Worm (Caenorhabditis elegans) whole organism, L4 larva: ENCODE data around the gene K12H6.6.

ENCODE experiments used
- F10B5.3 ChIP-seq: sonication (generic microtip); optimal IDR thresholded peaks from 2 replicates; lab custom pipeline; 2016; ENCODE audit warnings: mild to moderate bottlenecking, missing genetic modification characterization, missing compliant biosample characterization
- F49E8.2 ChIP-seq: sonication (generic microtip); optimal IDR thresholded peaks from 2 replicates; lab custom pipeline; 2016; ENCODE audit warnings: missing compliant biosample characterization, mild to moderate bottlenecking, missing genetic modification characterization, borderline replicate concordance
- T20F7.1 ChIP-seq: fragments of 200-800 bp; sonication (Bioruptor generic); optimal IDR thresholded peaks from 2 replicates; lab custom pipeline; 2018; ENCODE audit warnings: mild to moderate bottlenecking, missing genetic modification characterization, missing compliant biosample characterization
- T26A8.4 ChIP-seq: fragments of 200-800 bp; sonication (Bioruptor generic); IDR thresholded peaks from 2 replicates; pipeline ENCODE4 v1.3.6; 2022; ENCODE audit warnings: missing genetic modification characterization, missing compliant biosample characterization
- Y5F2A.4 ChIP-seq: fragments of 200-800 bp; sonication (Bioruptor generic); optimal IDR thresholded peaks from 2 replicates; lab custom pipeline; 2018; ENCODE audit warnings: mild to moderate bottlenecking, missing genetic modification characterization, missing compliant biosample characterization
- ZK546.5 ChIP-seq, 2 experiments: sonication (generic microtip); optimal IDR thresholded peaks; 2 replicates each; lab custom pipeline; 2017; ENCODE audit warnings: missing biosample characterization in 2 of 2, missing genetic modification characterization in 2 of 2
- aha-1 ChIP-seq: fragments of 150-350 bp; peaks from one replicate; lab custom pipeline; 2014; ENCODE audit warnings: missing biosample characterization, missing genetic modification characterization
- attf-4 ChIP-seq: sonication (generic microtip); optimal IDR thresholded peaks from 3 replicates; lab custom pipeline; 2017; ENCODE audit warnings: missing biosample characterization, missing genetic modification characterization
- ceh-44 ChIP-seq: fragments of 200-800 bp; sonication (Bioruptor generic); IDR thresholded peaks from 2 replicates; pipeline ENCODE4 v1.3.6; 2022; ENCODE audit warnings: missing genetic modification reagents, missing genetic modification characterization, missing compliant biosample characterization
- ceh-62 ChIP-seq: sonication (generic microtip); optimal IDR thresholded peaks from 2 replicates; lab custom pipeline; 2017; ENCODE audit warnings: missing biosample characterization, missing genetic modification characterization
- ceh-82 ChIP-seq: sonication (generic microtip); optimal IDR thresholded peaks from 2 replicates; lab custom pipeline; 2017; ENCODE audit warnings: missing biosample characterization, missing genetic modification characterization
- cey-2 ChIP-seq: sonication (generic microtip); optimal IDR thresholded peaks from 3 replicates; lab custom pipeline; 2017; ENCODE audit warnings: missing genetic modification characterization, mild to moderate bottlenecking, missing compliant biosample characterization, antibody characterized with exemption, borderline replicate concordance; ENCODE audit not compliant: insufficient read depth
- ctbp-1 ChIP-seq: fragments of 200-800 bp; sonication (Bioruptor generic); IDR thresholded peaks from 2 replicates; pipeline ENCODE4 v1.3.6; 2022; ENCODE audit warnings: missing genetic modification reagents, missing genetic modification characterization, missing compliant biosample characterization
- daf-8 ChIP-seq: fragments of 200-800 bp; sonication (Bioruptor generic); IDR thresholded peaks from 2 replicates; pipeline ENCODE4 v1.3.6; 2022; ENCODE audit warnings: missing genetic modification characterization, missing compliant biosample characterization
- dmd-8 ChIP-seq: fragments of 200-800 bp; sonication (Bioruptor generic); IDR thresholded peaks from 2 replicates; pipeline ENCODE4 v1.3.6; 2022; ENCODE audit warnings: missing genetic modification characterization, missing compliant biosample characterization
- dmd-9 ChIP-seq: fragments of 200-800 bp; sonication (Bioruptor generic); IDR thresholded peaks from 2 replicates; pipeline ENCODE4 v1.3.6; 2022; ENCODE audit warnings: missing genetic modification reagents, missing genetic modification characterization, missing compliant biosample characterization
- duxl-1 ChIP-seq: sonication (generic microtip); optimal IDR thresholded peaks from 2 replicates; lab custom pipeline; 2016; ENCODE audit warnings: mild to moderate bottlenecking, missing genetic modification characterization, moderate library complexity, missing compliant biosample characterization; ENCODE audit not compliant: poor library complexity
- egl-43 ChIP-seq: fragments of 200-800 bp; sonication (Bioruptor generic); IDR thresholded peaks from 2 replicates; pipeline ENCODE4 v1.3.6; 2022; ENCODE audit warnings: missing genetic modification reagents, missing genetic modification characterization, missing compliant biosample characterization
- fos-1 ChIP-seq: fragments of 150-350 bp; optimal IDR thresholded peaks from 2 replicates; lab custom pipeline; 2014; ENCODE audit warnings: missing biosample characterization, missing genetic modification characterization
- gei-8 ChIP-seq: fragments of 200-800 bp; sonication (Bioruptor generic); optimal IDR thresholded peaks from 2 replicates; lab custom pipeline; 2018; ENCODE audit warnings: mild to moderate bottlenecking, missing genetic modification characterization, missing compliant biosample characterization
- hif-1 ChIP-seq, 2 experiments: sonication (generic microtip); optimal IDR thresholded peaks; 2 replicates each; lab custom pipeline; 2016 to 2017; ENCODE audit warnings: missing compliant biosample characterization in 2 of 2, missing genetic modification characterization in 2 of 2, missing genetic modification reagents in 2 of 2, missing genotype in 2 of 2, mild to moderate bottlenecking in 1 of 2
- hlh-30 ChIP-seq: sonication (generic microtip); optimal IDR thresholded peaks from 2 replicates; lab custom pipeline; 2017; ENCODE audit warnings: antibody characterized with exemption, mild to moderate bottlenecking, missing genetic modification characterization, missing compliant biosample characterization; ENCODE audit not compliant: insufficient read depth
- jun-1 ChIP-seq: fragments of 150-350 bp; optimal IDR thresholded peaks from 2 replicates; lab custom pipeline; 2014; ENCODE audit warnings: missing biosample characterization, missing genetic modification reagents, missing genetic modification characterization
- lin-15B ChIP-seq: fragments of 150-350 bp; sonication (generic microtip); optimal IDR thresholded peaks from 3 replicates; lab custom pipeline; 2014; ENCODE audit warnings: missing biosample characterization, missing genetic modification characterization
- lin-39 ChIP-seq: fragments of 150-350 bp; optimal IDR thresholded peaks from 2 replicates; lab custom pipeline; 2014; ENCODE audit warnings: missing biosample characterization, missing genetic modification reagents, missing genetic modification characterization
- lir-3 ChIP-seq: sonication (generic microtip); optimal IDR thresholded peaks from 2 replicates; lab custom pipeline; 2016; ENCODE audit warnings: mild to moderate bottlenecking, missing genetic modification characterization, missing compliant biosample characterization
- madf-9 ChIP-seq: fragments of 200-800 bp; sonication (Bioruptor generic); conservative IDR thresholded peaks from 2 replicates; pipeline ENCODE4 v1.3.6; 2022; ENCODE audit warnings: missing genetic modification reagents, missing genetic modification characterization, missing compliant biosample characterization
- nhr-10 ChIP-seq: fragments of 150-350 bp; optimal IDR thresholded peaks from 2 replicates; lab custom pipeline; 2014; ENCODE audit warnings: missing biosample characterization, missing genetic modification characterization
- nhr-102 ChIP-seq: sonication (generic microtip); optimal IDR thresholded peaks from 2 replicates; lab custom pipeline; 2016; ENCODE audit warnings: mild to moderate bottlenecking, missing genetic modification characterization, moderate library complexity, missing compliant biosample characterization
- nhr-111 ChIP-seq: fragments of 200-800 bp; sonication (Bioruptor generic); optimal IDR thresholded peaks from 2 replicates; lab custom pipeline; 2018; ENCODE audit warnings: mild to moderate bottlenecking, missing genetic modification characterization, missing compliant biosample characterization
- nhr-237 ChIP-seq: sonication (generic microtip); optimal IDR thresholded peaks from 2 replicates; lab custom pipeline; 2017; ENCODE audit warnings: missing biosample characterization, missing genetic modification characterization
- nhr-28 ChIP-seq: fragments of 150-350 bp; optimal IDR thresholded peaks from 2 replicates; lab custom pipeline; 2014; ENCODE audit warnings: missing biosample characterization, missing genetic modification characterization
- nhr-48 ChIP-seq: sonication (generic microtip); optimal IDR thresholded peaks from 2 replicates; lab custom pipeline; 2016; ENCODE audit warnings: mild to moderate bottlenecking, missing genetic modification characterization, missing compliant biosample characterization
- nhr-6 ChIP-seq: fragments of 150-350 bp; optimal IDR thresholded peaks from 2 replicates; lab custom pipeline; 2014; ENCODE audit warnings: missing biosample characterization, missing genetic modification characterization
- nhr-77 ChIP-seq: fragments of 150-350 bp; optimal IDR thresholded peaks from 2 replicates; lab custom pipeline; 2014; ENCODE audit warnings: missing biosample characterization, missing genetic modification characterization
- pqm-1 ChIP-seq: sonication (generic microtip); optimal IDR thresholded peaks from 2 replicates; lab custom pipeline; 2017; ENCODE audit warnings: missing biosample characterization, missing genetic modification characterization
- rbr-2 ChIP-seq: sonication (generic microtip); optimal IDR thresholded peaks from 2 replicates; lab custom pipeline; 2016; ENCODE audit warnings: missing genotype, missing genetic modification characterization, missing compliant biosample characterization
- saeg-2 ChIP-seq: fragments of 200-800 bp; sonication (Bioruptor generic); IDR thresholded peaks from 2 replicates; pipeline ENCODE4 v1.3.6; 2022; ENCODE audit warnings: missing genetic modification reagents, missing genetic modification characterization, missing compliant biosample characterization
- sdz-12 ChIP-seq: fragments of 200-800 bp; sonication (Bioruptor generic); optimal IDR thresholded peaks from 2 replicates; lab custom pipeline; 2018; ENCODE audit warnings: mild to moderate bottlenecking, missing genetic modification characterization, missing compliant biosample characterization
- set-16 ChIP-seq: fragments of 200-800 bp; sonication (Bioruptor generic); IDR thresholded peaks from 2 replicates; pipeline ENCODE4 v1.3.6; 2022; ENCODE audit warnings: missing genetic modification reagents, missing genetic modification characterization, missing compliant biosample characterization
- snpc-1.2 ChIP-seq: fragments of 200-800 bp; sonication (Bioruptor generic); IDR thresholded peaks from 2 replicates; pipeline ENCODE4 v1.3.6; 2022; ENCODE audit warnings: missing genetic modification reagents, missing genetic modification characterization, missing compliant biosample characterization
- snpc-4 ChIP-seq: fragments of 150-350 bp; optimal IDR thresholded peaks from 2 replicates; lab custom pipeline; 2014; ENCODE audit warnings: missing biosample characterization, missing genetic modification characterization
- tag-97 ChIP-seq: fragments of 200-800 bp; sonication (Bioruptor generic); IDR thresholded peaks from 2 replicates; pipeline ENCODE4 v1.3.6; 2022; ENCODE audit warnings: missing genetic modification characterization, missing compliant biosample characterization
- tra-1 ChIP-seq: fragments of 200-800 bp; sonication (Bioruptor generic); IDR thresholded peaks from 2 replicates; pipeline ENCODE4 v1.3.6; 2022; ENCODE audit warnings: missing genetic modification reagents, missing genetic modification characterization, missing compliant biosample characterization
- unc-39 ChIP-seq: sonication (generic microtip); optimal IDR thresholded peaks from 2 replicates; lab custom pipeline; 2017; ENCODE audit warnings: missing biosample characterization, missing genetic modification characterization
- zip-11 ChIP-seq: fragments of 200-800 bp; sonication (Bioruptor generic); IDR thresholded peaks from 2 replicates; pipeline ENCODE4 v1.3.6; 2022; ENCODE audit warnings: missing genetic modification characterization, missing compliant biosample characterization
- ztf-11 ChIP-seq: fragments of 150-350 bp; optimal IDR thresholded peaks from 2 replicates; lab custom pipeline; 2014; ENCODE audit warnings: missing biosample characterization, missing genetic modification characterization

Gene K12H6.6

ce11 chrII:2861385-2862099, 30.5 kb upstream of the K12H6.6 start (continued):
- TF ChIP-seq zip-11 (GFP tag; lab: Robert Waterston, UW) (no peak), hif-1 (tag; optimal IDR thresholded peaks at IDR 0.05; lab: Kevin White, UChicago) (no peak), T20F7.1 (GFP tag; lab: Kevin White, UChicago) (no peak), fos-1 (tag; lab: Kevin White, UChicago) (no peak), jun-1 (no peak), madf-9 (GFP tag; lab: Robert Waterston, UW) (no peak), egl-43 (GFP tag; lab: Robert Waterston, UW) (peak; percentile 85), nhr-111 (GFP tag; lab: Kevin White, UChicago) (no peak), snpc-1.2 (peak; percentile 30; the same call in 1 of the 2 replicates), ceh-62 (tag; lab: Kevin White, UChicago) (no peak)

DNA sequence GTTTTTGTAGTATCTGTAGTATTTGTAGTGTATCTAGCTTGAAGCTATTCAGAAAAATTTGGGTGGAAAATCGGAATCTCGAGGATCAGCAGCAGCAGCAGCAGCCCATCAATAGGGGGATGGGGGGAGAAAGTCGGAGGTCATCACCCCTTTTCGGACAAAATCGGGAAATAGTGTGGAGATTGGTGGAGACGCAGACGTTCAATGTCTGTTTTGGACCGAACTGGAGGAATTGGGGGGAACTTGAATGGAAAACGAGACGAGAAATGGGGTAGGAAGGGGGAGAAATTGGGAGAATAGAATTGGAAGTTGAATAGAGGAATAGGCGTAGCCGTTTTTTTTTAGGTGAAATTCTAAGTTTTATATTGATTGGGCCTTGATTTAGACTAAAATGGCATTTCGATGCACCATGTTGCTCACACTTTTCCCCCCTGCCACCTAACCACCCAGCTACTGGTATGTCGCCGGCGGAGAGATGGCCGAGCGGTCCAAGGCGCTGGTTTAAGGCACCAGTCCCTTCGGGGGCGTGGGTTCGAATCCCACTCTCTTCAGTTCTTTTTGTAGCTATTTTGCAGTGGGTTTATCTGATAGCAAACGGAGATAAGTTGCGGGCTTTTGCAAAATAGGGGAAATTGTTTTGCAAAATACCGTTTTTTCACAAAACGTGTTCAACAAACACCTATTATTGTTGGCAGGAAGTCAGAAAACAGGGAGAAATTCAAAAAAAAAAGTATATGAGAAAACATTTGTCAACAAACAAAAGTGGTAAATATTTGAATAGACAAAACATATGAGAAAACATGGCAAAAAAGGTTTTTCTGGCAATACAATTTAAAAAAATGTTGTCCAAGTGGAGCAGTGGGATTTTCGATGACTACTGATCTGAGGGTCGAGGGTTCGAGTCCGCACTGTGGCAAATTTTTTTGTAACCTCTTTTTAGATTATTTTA, 29.1 kb upstream of the K12H6.6 start:
- TF ChIP-seq set-16 (peak; percentile 54), lin-39 (tag; lab: Kevin White, UChicago) (no peak), dmd-9 (GFP tag; lab: Robert Waterston, UW) (no peak), nhr-6 (tag; lab: Kevin White, UChicago) (no peak), cey-2 (tag; lab: Kevin White, UChicago) (no peak), daf-8 (GFP tag; lab: Robert Waterston, UW) (no peak), sdz-12 (GFP tag; lab: Kevin White, UChicago) (no peak), F49E8.2 (no peak), tra-1 (GFP tag; lab: Robert Waterston, UW) (0 out of 2 replicates have a peak, but pooled peaks have one; percentile 40), madf-9 (GFP tag; lab: Robert Waterston, UW) (0 out of 2 replicates have a peak, but pooled peaks have one; percentile 4), lin-15B (tag; lab: Kevin White, UChicago) (no peak), snpc-4 (no peak), nhr-48 (tag; lab: Kevin White, UChicago) (no peak), ceh-62 (tag; lab: Kevin White, UChicago) (no peak), attf-4 (tag; lab: Kevin White, UChicago) (no peak), lir-3 (tag; lab: Kevin White, UChicago) (no peak), rbr-2 (tag; lab: Kevin White, UChicago) (no peak), ceh-44 (GFP tag; lab: Robert Waterston, UW) (no peak), dmd-8 (peak; percentile 79; the same call in 1 of the 2 replicates), nhr-10 (tag; lab: Kevin White, UChicago) (no peak), F10B5.3 (tag; lab: Kevin White, UChicago) (no peak), tag-97 (GFP tag; lab: Robert Waterston, UW) (no peak), ctbp-1 (GFP tag; lab: Robert Waterston, UW) (no peak), nhr-28 (peak; percentile 29), ZK546.5 (tag; optimal IDR thresholded peaks at IDR 0.05; lab: Kevin White, UChicago) (no peak), aha-1 (tag; lab: Kevin White, UChicago) (no peak), saeg-2 (GFP tag; lab: Robert Waterston, UW) (no peak), duxl-1 (tag; lab: Kevin White, UChicago) (no peak), ztf-11 (tag; lab: Kevin White, UChicago) (no peak), ceh-82 (no peak), nhr-102 (tag; lab: Kevin White, UChicago) (peak; percentile 36), nhr-237 (no peak), gei-8 (GFP tag; lab: Kevin White, UChicago) (peak; percentile 31), pqm-1 (tag; lab: Kevin White, UChicago) (no peak), nhr-77 (tag; lab: Kevin White, UChicago) (no peak), T26A8.4 (GFP tag; lab: Robert Waterston, UW) (0 out of 2 replicates have a peak, but pooled peaks have one; percentile 28), hlh-30 (tag; lab: Kevin White, UChicago) (no peak), unc-39 (tag; lab: Kevin White, UChicago) (no peak), Y5F2A.4 (GFP tag; lab: Kevin White, UChicago) (no peak)
